Worm (Caenorhabditis elegans): ENCODE data around the gene aqp-12.

ce11 chrII:12186726-12187125 lies 16.3 kb upstream of the aqp-12 start:
- TF ChIP-seq tbx-7 (tag; optimal IDR thresholded peaks at IDR 0.05) (no peak), ama-1 (optimal IDR thresholded peaks at IDR 0.05) (no peak), hlh-15 (tag; optimal IDR thresholded peaks at IDR 0.05) (no peak), rnt-1 (tag; optimal IDR thresholded peaks at IDR 0.05) (no peak), lin-11 (tag; optimal IDR thresholded peaks at IDR 0.05) (no peak), che-1 (tag; optimal IDR thresholded peaks at IDR 0.05) (no peak), ceh-24 (tag; optimal IDR thresholded peaks at IDR 0.05) (no peak), sox-4 (tag; optimal IDR thresholded peaks at IDR 0.05) (no peak), nfya-1 (tag; optimal IDR thresholded peaks at IDR 0.05) (no peak), dmd-4 (tag; optimal IDR thresholded peaks at IDR 0.05; ENCODE audit: borderline replicate concordance) (no peak), tbx-2 (tag; optimal IDR thresholded peaks at IDR 0.05) (no peak), nhr-11 (tag; optimal IDR thresholded peaks at IDR 0.05) (no peak), eyg-1 (tag; optimal IDR thresholded peaks at IDR 0.05) (no peak), ceh-14 (tag; optimal IDR thresholded peaks at IDR 0.05) (no peak)
